Worm (Caenorhabditis elegans): ENCODE results near the gene gtl-2.
"Not testable (repeated sequence)": the region's sequence is repeated elsewhere in the genome, so short reads cannot be mapped to it uniquely, and the experiment has no call there.

Gene gtl-2

ce11 chrIV:11263101-11263500, 10.2 kb upstream of the gtl-2 start, which contains the start of gene col-126:
Gene col-126, plus strand, starts transcription at chrIV:11263401.
- TF ChIP-seq Y22D7AL.16, ztf-16, ref-2 (tag; optimal IDR thresholded peaks at IDR 0.05): not testable (repeated sequence)

ce11 chrIV:11266090-11266489, 7.2 kb upstream of the gtl-2 start, which contains the start of gene col-127:
Gene col-127, minus strand, starts transcription at chrIV:11266190.
- TF ChIP-seq eyg-1 (tag; optimal IDR thresholded peaks at IDR 0.05) (no peak), nhr-232 (tag; optimal IDR thresholded peaks at IDR 0.05) (no peak), C08G9.2 (tag; optimal IDR thresholded peaks at IDR 0.05) (no peak), pha-4 (tag; optimal IDR thresholded peaks at IDR 0.05) (no peak), ceh-18 (tag; optimal IDR thresholded peaks at IDR 0.05) (no peak), syd-9 (tag; optimal IDR thresholded peaks at IDR 0.05) (no peak), K02D7.2 (tag; optimal IDR thresholded peaks at IDR 0.05) (no peak), K09A11.1 (tag; optimal IDR thresholded peaks at IDR 0.05; ENCODE audit: insufficient read depth) (no peak), tbx-2 (tag; optimal IDR thresholded peaks at IDR 0.05) (no peak), pag-3 (tag; optimal IDR thresholded peaks at IDR 0.05; ENCODE audit: borderline replicate concordance) (no peak), ama-1 (optimal IDR thresholded peaks at IDR 0.05) (no peak)

DNA sequence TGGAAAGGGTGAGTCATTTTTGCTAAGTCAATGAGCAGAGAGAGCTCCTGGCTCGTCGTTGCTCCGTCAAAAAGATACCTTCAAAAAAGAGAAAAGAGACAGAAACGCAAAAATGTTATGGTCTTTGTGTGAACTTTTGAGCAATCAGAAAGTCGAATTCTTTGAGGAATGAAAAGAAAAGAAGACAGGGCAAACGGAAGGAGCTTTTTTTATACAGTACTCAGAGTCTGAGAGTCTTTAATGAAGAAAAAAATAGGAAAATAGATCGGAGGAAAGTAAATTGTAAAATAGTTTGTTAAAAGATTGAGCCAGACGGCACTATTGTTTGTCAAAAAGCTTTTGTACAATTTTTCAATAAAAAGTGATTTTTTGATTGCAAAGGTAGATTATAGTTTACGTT, 3.8 kb upstream of the gtl-2 start:
- TF ChIP-seq K02D7.2 (tag; optimal IDR thresholded peaks at IDR 0.05) = no peak
- no peak for TF ChIP-seq sox-4 (tag; optimal IDR thresholded peaks at IDR 0.05)
- no peak for TF ChIP-seq nhr-11 (tag; optimal IDR thresholded peaks at IDR 0.05)
- TF ChIP-seq syd-9 (tag; optimal IDR thresholded peaks at IDR 0.05) = no peak
- no peak for TF ChIP-seq nhr-232 (tag; optimal IDR thresholded peaks at IDR 0.05)
- no peak for TF ChIP-seq F13H6.1 (tag; optimal IDR thresholded peaks at IDR 0.05)
- no peak for TF ChIP-seq ceh-2 (tag; optimal IDR thresholded peaks at IDR 0.05)
- no peak for TF ChIP-seq unc-42 (tag; optimal IDR thresholded peaks at IDR 0.05)
- TF ChIP-seq ceh-48 (tag; optimal IDR thresholded peaks at IDR 0.05) = no peak
- no peak for TF ChIP-seq pros-1 (tag; optimal IDR thresholded peaks at IDR 0.05)
- no peak for TF ChIP-seq zip-5 (tag; optimal IDR thresholded peaks at IDR 0.05)
- no peak for TF ChIP-seq ceh-31 (tag; optimal IDR thresholded peaks at IDR 0.05)

DNA sequence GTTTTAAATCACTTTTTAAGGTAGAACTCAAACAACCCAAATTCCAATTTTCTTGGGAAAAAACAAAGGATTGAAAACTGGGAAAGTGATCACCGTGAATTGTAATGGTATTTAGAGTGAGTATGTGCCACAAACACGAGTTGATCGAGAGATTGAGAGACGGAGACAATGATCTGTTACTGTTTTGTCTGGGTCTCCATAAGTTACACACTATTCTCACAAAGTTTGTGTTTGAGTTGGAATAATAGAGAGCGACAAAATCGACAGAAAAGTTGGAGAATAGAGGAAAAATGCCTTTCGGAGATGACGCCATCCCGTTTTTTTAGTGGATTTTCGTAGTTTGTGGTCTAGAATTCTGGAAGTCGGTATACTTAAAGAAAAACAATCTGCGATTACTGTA, 2.0 kb upstream of the gtl-2 start, which contains the start of gene nhr-7:
TSS of gene nhr-7 (minus strand) at position 101 of the 400 bp plus-strand sequence.
- TF ChIP-seq ceh-9 (tag; optimal IDR thresholded peaks at IDR 0.05) (no peak), nhr-232 (tag; optimal IDR thresholded peaks at IDR 0.05) (no peak), elt-4 (tag; optimal IDR thresholded peaks at IDR 0.05) (no peak), ceh-31 (tag; optimal IDR thresholded peaks at IDR 0.05) (no peak), nfya-1 (tag; optimal IDR thresholded peaks at IDR 0.05) (no peak), ceh-30 (tag; optimal IDR thresholded peaks at IDR 0.05) (no peak), odd-2 (tag; optimal IDR thresholded peaks at IDR 0.05) (no peak), eyg-1 (tag; optimal IDR thresholded peaks at IDR 0.05) (no peak), unc-86 (tag; optimal IDR thresholded peaks at IDR 0.05) (no peak), ztf-16 (tag; optimal IDR thresholded peaks at IDR 0.05) (no peak), hlh-30 (tag; optimal IDR thresholded peaks at IDR 0.05; ENCODE audit: insufficient read depth) (no peak), pax-1 (tag; optimal IDR thresholded peaks at IDR 0.05) (no peak), che-1 (tag; optimal IDR thresholded peaks at IDR 0.05) (no peak), ceh-18 (tag; optimal IDR thresholded peaks at IDR 0.05) (no peak), pat-9 (tag; optimal IDR thresholded peaks at IDR 0.05) (no peak), fkh-6 (tag; optimal IDR thresholded peaks at IDR 0.05) (no peak), dmd-4 (tag; optimal IDR thresholded peaks at IDR 0.05; ENCODE audit: borderline replicate concordance) (no peak), K02D7.2 (tag; optimal IDR thresholded peaks at IDR 0.05) (no peak), pag-3 (tag; optimal IDR thresholded peaks at IDR 0.05; ENCODE audit: borderline replicate concordance) (no peak)

- TF ChIP-seq sox-2 (GFP tag; IDR thresholded peaks at IDR 0.05) = no peak
- TF ChIP-seq elt-2 (tag; optimal IDR thresholded peaks at IDR 0.05) = no peak
- no peak for TF ChIP-seq mec-3 (tag; optimal IDR thresholded peaks at IDR 0.05; ENCODE audit: borderline replicate concordance)
- no peak for TF ChIP-seq pat-9 (tag; optimal IDR thresholded peaks at IDR 0.05)
- no peak for TF ChIP-seq ceh-30 (tag; optimal IDR thresholded peaks at IDR 0.05)
- no peak for TF ChIP-seq sox-4 (tag; optimal IDR thresholded peaks at IDR 0.05)
- no peak for TF ChIP-seq hlh-6 (tag; optimal IDR thresholded peaks at IDR 0.05)
- no peak for TF ChIP-seq unc-55 (GFP tag; optimal IDR thresholded peaks at IDR 0.05)
- no peak for TF ChIP-seq ceh-19 (GFP tag; optimal IDR thresholded peaks at IDR 0.05)
- TF ChIP-seq lim-6 (tag; optimal IDR thresholded peaks at IDR 0.05) = no peak
- TF ChIP-seq dve-1 (tag; optimal IDR thresholded peaks at IDR 0.05) = no peak
- no peak for TF ChIP-seq C38D4.7 (GFP tag; optimal IDR thresholded peaks at IDR 0.05)
These were observed 2.8 kb downstream of the gtl-2 start for ce11 chrIV:11276026-11276425.

Measured in whole organism, late embryonic.